Worm (Caenorhabditis elegans): ENCODE measurements around the gene pkc-3.

ce11 chrII:5332345-5333124, 47.3 kb upstream of the pkc-3 start:
- TF ChIP-seq lin-26 (GFP tag; IDR thresholded peaks at IDR 0.05) = no peak
- no peak for TF ChIP-seq unc-62 (GFP tag; optimal IDR thresholded peaks at IDR 0.05)
- no peak for TF ChIP-seq B0035.1 (tag; optimal IDR thresholded peaks at IDR 0.05)
- no peak for TF ChIP-seq nfya-2 (GFP tag; IDR thresholded peaks at IDR 0.05)
- TF ChIP-seq egl-18 (GFP tag; IDR thresholded peaks at IDR 0.05) = no peak
- TF ChIP-seq nhr-179 (tag; optimal IDR thresholded peaks at IDR 0.05) = no peak
